Worm (Caenorhabditis elegans) whole organism, midembryonic: ENCODE data around the gene idpp-13.

Source experiments
- tab-1 ChIP-seq: fragments of 200-800 bp; sonication (Bioruptor generic); IDR thresholded peaks from 2 replicates; pipeline ENCODE4 v1.3.6; 2022; ENCODE audit warnings: missing genetic modification characterization, missing compliant biosample characterization
- ztf-29 ChIP-seq: fragments of 200-800 bp; sonication (Bioruptor generic); IDR thresholded peaks from 2 replicates; pipeline ENCODE4 v1.3.6; 2022; ENCODE audit warnings: missing genetic modification reagents, missing genetic modification characterization, missing compliant biosample characterization

The idpp-13 gene

ce11 chrIII:868866-869265 is 47.9 kb downstream of the idpp-13 start:
- TF ChIP-seq ztf-29 (GFP tag; lab: Robert Waterston, UW) (no peak), tab-1 (GFP tag; lab: Robert Waterston, UW) (no peak)
